Worm (Caenorhabditis elegans) whole organism, L2 larva: Measurements from ENCODE around the gene srw-99.
"Not testable (repeated sequence)": the region's sequence is repeated elsewhere in the genome, so short reads cannot be mapped to it uniquely, and the experiment has no call there.

Source experiments
- C34F6.9 ChIP-seq: fragments of 150-350 bp; optimal IDR thresholded peaks from 2 replicates; lab custom pipeline; 2014; ENCODE audit warnings: missing biosample characterization, missing genetic modification characterization
- F13H6.1 ChIP-seq: sonication (generic microtip); optimal IDR thresholded peaks from 2 replicates; lab custom pipeline; 2016; ENCODE audit warnings: missing genetic modification characterization, missing compliant biosample characterization
- R02D3.7 ChIP-seq: fragments of 150-350 bp; optimal IDR thresholded peaks from 2 replicates; lab custom pipeline; 2014; ENCODE audit warnings: missing biosample characterization, missing genetic modification characterization
- Y55F3AM.14 ChIP-seq: fragments of 200-800 bp; sonication (Bioruptor generic); optimal IDR thresholded peaks from 2 replicates; lab custom pipeline; 2018; ENCODE audit warnings: mild to moderate bottlenecking, missing genetic modification characterization, missing compliant biosample characterization
- ZK546.5 ChIP-seq: sonication (generic microtip); optimal IDR thresholded peaks from 2 replicates; lab custom pipeline; 2017; ENCODE audit warnings: missing biosample characterization, missing genetic modification characterization
- alr-1 ChIP-seq: fragments of 150-350 bp; optimal IDR thresholded peaks from 2 replicates; lab custom pipeline; 2014; ENCODE audit warnings: missing biosample characterization, missing genetic modification characterization
- aly-2 ChIP-seq: fragments of 150-350 bp; optimal IDR thresholded peaks from 2 replicates; lab custom pipeline; 2014; ENCODE audit warnings: missing biosample characterization, missing genetic modification characterization
- ama-1 ChIP-seq: fragments of 150-350 bp; optimal IDR thresholded peaks from 2 replicates; lab custom pipeline; 2018; ENCODE audit warnings: inconsistent platforms
- blmp-1 ChIP-seq: sonication (generic microtip); optimal IDR thresholded peaks from 2 replicates; lab custom pipeline; 2017; ENCODE audit warnings: missing genetic modification characterization, mild to moderate bottlenecking, missing compliant biosample characterization, antibody characterized with exemption, moderate library complexity; ENCODE audit not compliant: insufficient read depth
- ceh-16 ChIP-seq: fragments of 150-350 bp; optimal IDR thresholded peaks from 2 replicates; lab custom pipeline; 2014; ENCODE audit warnings: missing biosample characterization, missing genetic modification characterization
- ceh-82 ChIP-seq: fragments of 150-350 bp; optimal IDR thresholded peaks from 2 replicates; lab custom pipeline; 2014; ENCODE audit warnings: missing biosample characterization, missing genetic modification characterization
- crh-2 ChIP-seq: sonication (generic microtip); optimal IDR thresholded peaks from 2 replicates; lab custom pipeline; 2017; ENCODE audit warnings: missing biosample characterization, missing genetic modification characterization
- egl-27 ChIP-seq: sonication (generic microtip); optimal IDR thresholded peaks from 3 replicates; lab custom pipeline; 2017; ENCODE audit warnings: missing biosample characterization, missing genetic modification reagents, missing genetic modification characterization
- elt-3 ChIP-seq: sonication (generic microtip); optimal IDR thresholded peaks from 2 replicates; lab custom pipeline; 2017; ENCODE audit warnings: missing biosample characterization, missing genetic modification characterization
- fos-1 ChIP-seq: fragments of 150-350 bp; optimal IDR thresholded peaks from 2 replicates; lab custom pipeline; 2014; ENCODE audit warnings: missing biosample characterization, missing genetic modification characterization
- gmeb-1 ChIP-seq: fragments of 150-350 bp; optimal IDR thresholded peaks from 2 replicates; lab custom pipeline; 2014; ENCODE audit warnings: missing biosample characterization, missing genetic modification characterization
- lin-13 ChIP-seq: fragments of 150-350 bp; optimal IDR thresholded peaks from 2 replicates; lab custom pipeline; 2014; ENCODE audit warnings: missing biosample characterization, missing genetic modification reagents, missing genetic modification characterization
- lin-39 ChIP-seq: fragments of 150-350 bp; optimal IDR thresholded peaks from 2 replicates; lab custom pipeline; 2014; ENCODE audit warnings: missing biosample characterization, missing genetic modification reagents, missing genetic modification characterization
- lsy-2 ChIP-seq, 2 experiments: fragments of 150-350 bp in 1 of 2; sonication (generic microtip) in 1 of 2; optimal IDR thresholded peaks; 2 replicates each; lab custom pipeline; 2014 to 2017; ENCODE audit warnings: missing biosample characterization in 2 of 2, missing genetic modification characterization in 2 of 2
- mab-5 ChIP-seq: fragments of 150-350 bp; optimal IDR thresholded peaks from 2 replicates; lab custom pipeline; 2014; ENCODE audit warnings: missing biosample characterization, missing genetic modification characterization
- nhr-10 ChIP-seq: sonication (generic microtip); optimal IDR thresholded peaks from 2 replicates; lab custom pipeline; 2017; ENCODE audit warnings: missing biosample characterization, missing genetic modification characterization
- nhr-23 ChIP-seq: fragments of 150-350 bp; optimal IDR thresholded peaks from 2 replicates; lab custom pipeline; 2014; ENCODE audit warnings: missing biosample characterization, missing genetic modification reagents, missing genetic modification characterization
- nhr-25 ChIP-seq: fragments of 150-350 bp; sonication (generic microtip); optimal IDR thresholded peaks from 3 replicates; lab custom pipeline; 2014; ENCODE audit warnings: missing biosample characterization, missing genetic modification characterization
- nhr-6 ChIP-seq: fragments of 150-350 bp; optimal IDR thresholded peaks from 2 replicates; lab custom pipeline; 2014; ENCODE audit warnings: missing biosample characterization, missing genetic modification characterization
- sem-4 ChIP-seq: fragments of 150-350 bp; optimal IDR thresholded peaks from 2 replicates; lab custom pipeline; 2014; ENCODE audit warnings: missing biosample characterization, missing genetic modification reagents, missing genetic modification characterization
- sma-3 ChIP-seq: sonication (generic microtip); optimal IDR thresholded peaks from 2 replicates; lab custom pipeline; 2016; ENCODE audit warnings: missing genetic modification reagents, missing genetic modification characterization, missing compliant biosample characterization
- sma-9 ChIP-seq, 2 experiments: fragments of 150-350 bp in 1 of 2; sonication (generic microtip) in 1 of 2; optimal IDR thresholded peaks; 2 replicates each; lab custom pipeline; 2014 to 2016; ENCODE audit warnings: missing genetic modification characterization in 2 of 2, mild to moderate bottlenecking in 1 of 2, missing biosample characterization in 1 of 2, missing compliant biosample characterization in 1 of 2, missing genetic modification reagents in 1 of 2, moderate library complexity in 1 of 2
- unc-39 ChIP-seq: fragments of 150-350 bp; optimal IDR thresholded peaks from 2 replicates; lab custom pipeline; 2014; ENCODE audit warnings: missing biosample characterization, missing genetic modification characterization
- zag-1 ChIP-seq: fragments of 150-350 bp; optimal IDR thresholded peaks from 2 replicates; lab custom pipeline; 2014; ENCODE audit warnings: missing biosample characterization, missing genetic modification characterization
- ztf-1 ChIP-seq: fragments of 200-800 bp; sonication (Bioruptor generic); conservative IDR thresholded peaks from 2 replicates; pipeline ENCODE4 v1.3.6; 2022; ENCODE audit warnings: missing genetic modification characterization, missing compliant biosample characterization
- ztf-11 ChIP-seq: sonication (generic microtip); optimal IDR thresholded peaks from 2 replicates; lab custom pipeline; 2017; ENCODE audit warnings: missing biosample characterization, missing genetic modification characterization

Gene srw-99

DNA sequence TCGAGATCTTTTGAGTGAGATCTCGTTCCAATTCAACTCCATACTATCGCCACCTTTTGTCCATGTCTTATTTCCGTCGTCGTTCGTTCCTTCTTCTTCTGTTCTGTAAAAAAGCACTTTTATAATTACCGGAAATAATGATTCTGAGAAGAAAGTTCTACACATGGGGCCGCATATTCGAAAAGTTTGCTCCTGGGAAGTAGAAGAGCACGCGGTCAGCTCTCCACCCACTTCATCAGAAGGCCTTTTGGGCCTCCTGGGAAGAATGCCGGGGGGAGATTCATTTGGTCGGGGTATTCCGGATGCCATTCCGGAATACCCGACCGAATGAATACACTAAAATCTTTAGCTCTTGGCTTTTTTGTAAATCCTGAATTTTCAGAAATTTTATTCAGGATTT, 16.0 kb upstream of the srw-99 start, which contains the start of gene Y46H3C.5:
Gene Y46H3C.5, minus strand, starts transcription at position 2 of the 400 bp plus-strand sequence.
- TF ChIP-seq nhr-10 (tag; lab: Kevin White, UChicago); sem-4 (tag; lab: Kevin White, UChicago); ztf-1: not testable (repeated sequence)

DNA sequence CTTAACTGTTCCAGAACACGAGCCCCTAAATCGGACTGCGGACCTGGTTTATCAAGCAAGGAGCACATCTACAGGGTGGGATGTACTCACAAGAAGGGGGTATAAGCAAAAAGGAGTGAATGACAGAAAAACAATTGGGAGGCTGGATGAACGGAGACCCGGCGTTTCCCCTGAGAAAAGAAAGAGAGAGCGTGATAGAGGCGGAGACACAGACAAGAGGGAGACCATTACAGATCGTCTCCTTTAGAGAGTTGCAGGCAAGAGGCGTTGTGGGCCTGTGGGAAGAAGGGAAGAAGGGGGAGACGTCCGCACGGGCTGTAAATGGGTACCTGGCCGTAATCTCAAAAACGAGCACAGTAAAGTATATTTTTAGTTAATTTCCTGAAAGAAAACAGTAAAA, 14.7 kb upstream of the srw-99 start, which contains the start of gene Y46H3C.7:
Gene Y46H3C.7, minus strand, starts transcription at position 147 of the 400 bp plus-strand sequence.
- not testable (repeated sequence) for TF ChIP-seq sma-9 (GFP tag; optimal IDR thresholded peaks at IDR 0.05; lab: Kevin White, UChicago); sma-9 (tag; optimal IDR thresholded peaks at IDR 0.05; lab: Kevin White, UChicago); aly-2 (tag; lab: Kevin White, UChicago); Y55F3AM.14 (GFP tag; lab: Kevin White, UChicago)

- TF ChIP-seq nhr-25 (tag; lab: Kevin White, UChicago) (no peak), zag-1 (no peak), elt-3 (tag; lab: Kevin White, UChicago) (no peak), sem-4 (tag; lab: Kevin White, UChicago) (no peak), F13H6.1 (no peak), ZK546.5 (tag; lab: Kevin White, UChicago) (no peak), R02D3.7 (tag; lab: Kevin White, UChicago) (no peak), lsy-2 (tag; optimal IDR thresholded peaks at IDR 0.05; lab: Kevin White, UChicago) (no peak), gmeb-1 (tag; lab: Kevin White, UChicago) (no peak), blmp-1 (tag; lab: Kevin White, UChicago) (no peak), fos-1 (no peak), nhr-6 (tag; lab: Kevin White, UChicago) (no peak), ceh-16 (tag; lab: Kevin White, UChicago) (no peak), unc-39 (tag; lab: Kevin White, UChicago) (no peak)
These were observed 10.1 kb upstream of the srw-99 start for ce11 chrV:1698400-1698799.

- TF ChIP-seq egl-27 (tag; lab: Kevin White, UChicago) = no peak
- TF ChIP-seq alr-1 (tag; lab: Kevin White, UChicago) = no peak
- no peak for TF ChIP-seq lin-13
- TF ChIP-seq ceh-16 (tag; lab: Kevin White, UChicago) = no peak
- TF ChIP-seq blmp-1 (tag; lab: Kevin White, UChicago) = no peak
- no peak for TF ChIP-seq lin-39 (tag; lab: Kevin White, UChicago)
- no peak for TF ChIP-seq nhr-23
- no peak for TF ChIP-seq sma-3 (GFP tag; lab: Kevin White, UChicago)
- no peak for TF ChIP-seq nhr-6 (tag; lab: Kevin White, UChicago)
These were observed 9.2 kb upstream of the srw-99 start for ce11 chrV:1699228-1699795.

DNA sequence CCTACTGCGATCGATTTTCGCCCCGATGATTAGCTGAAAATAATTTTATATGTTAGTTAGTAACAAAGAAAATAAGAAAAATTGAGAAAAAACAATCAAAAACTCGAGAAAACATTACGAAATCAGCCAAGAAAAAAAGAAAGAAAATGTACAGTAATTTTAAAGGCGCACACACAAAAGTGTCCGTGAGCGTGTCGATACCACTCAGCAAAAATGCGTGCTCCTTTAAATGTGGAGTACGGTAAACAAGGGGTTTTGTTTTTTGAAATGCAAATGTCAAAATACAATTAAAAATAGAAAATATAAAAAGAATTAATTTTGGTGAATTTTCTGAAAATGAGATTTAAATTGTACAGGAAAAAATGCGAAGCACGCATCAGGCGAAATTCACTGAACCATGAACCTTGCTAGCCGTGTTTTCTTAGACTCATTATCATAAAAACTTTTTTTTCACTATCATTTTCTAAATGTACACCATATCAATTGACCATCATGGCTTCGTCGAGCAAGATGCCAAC, 6.9 kb upstream of the srw-99 start, which contains the start of gene srw-90:
Gene srw-90, plus strand, starts transcription at position 468 of the 518 bp plus-strand sequence.
- no peak for TF ChIP-seq mab-5
- TF ChIP-seq aly-2 (tag; lab: Kevin White, UChicago) = no peak

ce11 chrV:1710909-1711308, 2.4 kb downstream of the srw-99 start, which contains the start of gene srw-100:
Gene srw-100, plus strand, starts transcription at chrV:1711209.
- TF ChIP-seq blmp-1 (tag; lab: Kevin White, UChicago) (no peak), C34F6.9 (tag; lab: Kevin White, UChicago) (no peak), F13H6.1 (no peak), crh-2 (tag; lab: Kevin White, UChicago) (no peak), lin-39 (tag; lab: Kevin White, UChicago) (no peak), ztf-11 (tag; lab: Kevin White, UChicago) (no peak), ceh-16 (tag; lab: Kevin White, UChicago) (no peak), alr-1 (tag; lab: Kevin White, UChicago) (no peak), ama-1 (lab: Kevin White, UChicago) (no peak), ceh-82 (no peak), R02D3.7 (tag; lab: Kevin White, UChicago) (no peak), egl-27 (tag; lab: Kevin White, UChicago) (no peak), nhr-6 (tag; lab: Kevin White, UChicago) (no peak), Y55F3AM.14 (GFP tag; lab: Kevin White, UChicago) (no peak), mab-5 (no peak)
